Fruit fly (Drosophila melanogaster) whole organism, prepupa: Measurements from ENCODE around the gene CG13796.
"Not testable (repeated sequence)": the region's sequence is repeated elsewhere in the genome, so short reads cannot be mapped to it uniquely, and the experiment has no call there.

Experiments used
- Blimp-1 ChIP-seq: fragments of 200-800 bp; sonication (Bioruptor generic); optimal IDR thresholded peaks from 3 replicates; lab custom pipeline; 2017; ENCODE audit warnings: missing biosample characterization, missing genetic modification characterization, mild to moderate bottlenecking, moderate library complexity, missing genetic modification reagents
- CG10631 ChIP-seq: fragments of 200-800 bp; sonication (Bioruptor generic); optimal IDR thresholded peaks from 2 replicates; lab custom pipeline; 2016; ENCODE audit warnings: missing biosample characterization, missing genetic modification characterization
- CG10669 ChIP-seq: fragments of 200-800 bp; sonication (Bioruptor generic); optimal IDR thresholded peaks from 3 replicates; lab custom pipeline; 2018; ENCODE audit warnings: missing biosample characterization, mild to moderate bottlenecking, missing genetic modification characterization, moderate library complexity
- CG11294 ChIP-seq: fragments of 200-800 bp; sonication (Bioruptor generic); IDR thresholded peaks from 2 replicates; pipeline ENCODE4 v1.3.6; 2022; ENCODE audit warnings: missing biosample characterization, missing genetic modification characterization
- CG15336 ChIP-seq: fragments of 200-800 bp; sonication (Bioruptor generic); IDR thresholded peaks from 2 replicates; pipeline ENCODE4 v1.3.6; 2022; ENCODE audit warnings: missing biosample characterization, missing genetic modification characterization
- CG1621 ChIP-seq: fragments of 200-800 bp; sonication (Bioruptor generic); optimal IDR thresholded peaks from 3 replicates; lab custom pipeline; 2018; ENCODE audit warnings: missing biosample characterization, mild to moderate bottlenecking, missing genetic modification characterization
- CG31627 ChIP-seq: fragments of 200-800 bp; sonication (Bioruptor generic); optimal IDR thresholded peaks from 3 replicates; lab custom pipeline; 2016; ENCODE audit warnings: missing biosample characterization, missing genetic modification characterization
- CG32006 ChIP-seq: fragments of 200-800 bp; sonication (Bioruptor generic); optimal IDR thresholded peaks from 3 replicates; lab custom pipeline; 2017; ENCODE audit warnings: missing biosample characterization, mild to moderate bottlenecking, missing genetic modification characterization
- CG34406 ChIP-seq: fragments of 200-800 bp; sonication (Bioruptor generic); optimal IDR thresholded peaks from 3 replicates; lab custom pipeline; 2016; ENCODE audit warnings: missing biosample characterization, missing genetic modification characterization
- CG3919 ChIP-seq: fragments of 200-800 bp; sonication (Bioruptor generic); optimal IDR thresholded peaks from 3 replicates; lab custom pipeline; 2016; ENCODE audit warnings: missing biosample characterization, missing genetic modification characterization
- CG4318 ChIP-seq: fragments of 200-800 bp; sonication (Bioruptor generic); optimal IDR thresholded peaks from 3 replicates; lab custom pipeline; 2017; ENCODE audit warnings: missing biosample characterization, mild to moderate bottlenecking, missing genetic modification characterization
- CG6792 ChIP-seq: fragments of 200-800 bp; sonication (Bioruptor generic); optimal IDR thresholded peaks from 3 replicates; lab custom pipeline; 2016; ENCODE audit warnings: missing biosample characterization, missing genetic modification characterization
- CG7368 ChIP-seq: fragments of 200-800 bp; sonication (Bioruptor generic); optimal IDR thresholded peaks from 3 replicates; lab custom pipeline; 2016; ENCODE audit warnings: missing biosample characterization, missing genetic modification characterization
- CG8119 ChIP-seq: fragments of 200-800 bp; sonication (Bioruptor generic); IDR thresholded peaks from 3 replicates; pipeline ENCODE4 v1.3.6; 2022; ENCODE audit warnings: missing biosample characterization, missing genetic modification characterization
- CG8632 ChIP-seq: fragments of 200-800 bp; sonication (Bioruptor generic); optimal IDR thresholded peaks from 3 replicates; lab custom pipeline; 2016; ENCODE audit warnings: missing biosample characterization, missing genetic modification characterization
- CG9139 ChIP-seq: fragments of 200-800 bp; sonication (Bioruptor generic); optimal IDR thresholded peaks from 3 replicates; lab custom pipeline; 2017; ENCODE audit warnings: missing biosample characterization, mild to moderate bottlenecking, missing genetic modification characterization
- Eip75B ChIP-seq: fragments of 200-800 bp; sonication (Bioruptor generic); optimal IDR thresholded peaks from 3 replicates; lab custom pipeline; 2016; ENCODE audit warnings: missing biosample characterization, missing genetic modification characterization
- Eip78C ChIP-seq: fragments of 200-800 bp; sonication (Bioruptor generic); peaks from one replicate; lab custom pipeline; 2016; ENCODE audit warnings: missing biosample characterization, missing genetic modification characterization
- Hr39 ChIP-seq: fragments of 200-800 bp; sonication (Bioruptor generic); optimal IDR thresholded peaks from 2 replicates; lab custom pipeline; 2016; ENCODE audit warnings: missing biosample characterization, missing genetic modification characterization
- Hr4 ChIP-seq: fragments of 200-800 bp; sonication (Bioruptor generic); optimal IDR thresholded peaks from 3 replicates; lab custom pipeline; 2016; ENCODE audit warnings: missing biosample characterization, missing genetic modification characterization
- Lpt ChIP-seq: fragments of 200-800 bp; sonication (Bioruptor generic); optimal IDR thresholded peaks from 3 replicates; lab custom pipeline; 2016; ENCODE audit warnings: missing biosample characterization, missing genetic modification characterization
- OdsH ChIP-seq: fragments of 200-800 bp; sonication (Bioruptor generic); optimal IDR thresholded peaks from 3 replicates; lab custom pipeline; 2016; ENCODE audit warnings: missing biosample characterization, missing genetic modification characterization
- Smox ChIP-seq: fragments of 200-800 bp; sonication (Bioruptor generic); optimal IDR thresholded peaks from 3 replicates; lab custom pipeline; 2016; ENCODE audit warnings: missing biosample characterization, missing genetic modification characterization
- Sox102F ChIP-seq: fragments of 200-800 bp; sonication (Bioruptor generic); optimal IDR thresholded peaks from 2 replicates; lab custom pipeline; 2016; ENCODE audit warnings: missing biosample characterization, mild to moderate bottlenecking, missing genetic modification characterization
- Sox15 ChIP-seq: fragments of 200-800 bp; sonication (Bioruptor generic); optimal IDR thresholded peaks from 3 replicates; lab custom pipeline; 2016; ENCODE audit warnings: missing biosample characterization, missing genetic modification characterization
- cyc ChIP-seq: fragments of 200-800 bp; sonication (Bioruptor generic); optimal IDR thresholded peaks from 3 replicates; lab custom pipeline; 2016; ENCODE audit warnings: missing biosample characterization, missing genetic modification characterization
- dac ChIP-seq: fragments of 200-800 bp; sonication (Bioruptor generic); optimal IDR thresholded peaks from 2 replicates; lab custom pipeline; 2017; ENCODE audit warnings: missing biosample characterization, mild to moderate bottlenecking, missing genetic modification characterization
- eg ChIP-seq: fragments of 200-800 bp; sonication (Bioruptor generic); IDR thresholded peaks from 3 replicates; pipeline ENCODE4 v1.3.6; 2022; ENCODE audit warnings: missing biosample characterization, missing genetic modification characterization
- esn ChIP-seq: fragments of 200-800 bp; sonication (Bioruptor generic); optimal IDR thresholded peaks from 2 replicates; lab custom pipeline; 2016; ENCODE audit warnings: missing biosample characterization, mild to moderate bottlenecking, missing genetic modification characterization, moderate library complexity
- fd59A ChIP-seq: fragments of 200-800 bp; sonication (Bioruptor generic); optimal IDR thresholded peaks from 2 replicates; lab custom pipeline; 2017; ENCODE audit warnings: missing biosample characterization, mild to moderate bottlenecking, missing genetic modification characterization, missing genetic modification reagents
- fkh ChIP-seq: fragments of 200-800 bp; sonication (Bioruptor generic); optimal IDR thresholded peaks from 3 replicates; lab custom pipeline; 2017; ENCODE audit warnings: missing biosample characterization, mild to moderate bottlenecking, missing genetic modification characterization, moderate library complexity
- lz ChIP-seq: fragments of 200-800 bp; sonication (Bioruptor generic); optimal IDR thresholded peaks from 3 replicates; lab custom pipeline; 2016; ENCODE audit warnings: missing biosample characterization, missing genetic modification characterization
- net ChIP-seq: fragments of 200-800 bp; sonication (Bioruptor generic); optimal IDR thresholded peaks from 3 replicates; lab custom pipeline; 2016; ENCODE audit warnings: missing biosample characterization, missing genetic modification characterization
- pdm3 ChIP-seq: fragments of 200-800 bp; sonication (Bioruptor generic); optimal IDR thresholded peaks from 3 replicates; lab custom pipeline; 2016; ENCODE audit warnings: missing biosample characterization, missing genetic modification characterization
- ss ChIP-seq, 2 experiments: fragments of 200-800 bp; sonication (Bioruptor generic); optimal IDR thresholded peaks; 2 replicates in 1 of 2; 3 replicates in 1 of 2; lab custom pipeline; 2017 to 2018; ENCODE audit warnings: mild to moderate bottlenecking in 2 of 2, missing biosample characterization in 2 of 2, missing genetic modification characterization in 2 of 2, moderate library complexity in 1 of 2
- svp ChIP-seq: fragments of 200-800 bp; sonication (Bioruptor generic); peaks from one replicate; lab custom pipeline; 2016; ENCODE audit warnings: missing biosample characterization, missing genetic modification characterization

The CG13796 gene

DNA sequence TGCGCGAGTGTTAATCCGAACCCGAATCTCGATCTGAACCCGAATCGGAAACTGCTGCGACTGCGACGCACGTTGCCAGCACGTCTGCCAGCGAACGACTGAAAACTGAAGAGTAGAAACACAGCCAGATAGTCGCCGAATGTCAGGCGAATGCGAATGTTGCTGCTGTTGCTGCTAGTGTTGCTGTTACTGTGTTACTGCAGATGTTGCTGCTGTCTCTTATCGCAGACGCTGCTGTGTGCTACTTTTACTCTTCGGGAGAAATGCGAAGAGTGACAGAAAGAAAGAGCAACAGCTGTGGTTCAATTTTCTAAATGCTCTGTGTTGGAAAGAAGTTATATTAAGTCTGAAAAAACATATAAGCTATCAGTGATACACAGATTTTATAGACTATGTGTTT, 6.2 kb upstream of the CG13796 start, which contains the start of gene CG31904:
TSS of gene CG31904 (minus strand) at position 101 of the 400 bp plus-strand sequence.
- TF ChIP-seq Lpt (GFP tag; lab: Kevin White, UChicago); Blimp-1; CG15336 (GFP tag; lab: Robert Waterston, UW): not testable (repeated sequence)

DNA sequence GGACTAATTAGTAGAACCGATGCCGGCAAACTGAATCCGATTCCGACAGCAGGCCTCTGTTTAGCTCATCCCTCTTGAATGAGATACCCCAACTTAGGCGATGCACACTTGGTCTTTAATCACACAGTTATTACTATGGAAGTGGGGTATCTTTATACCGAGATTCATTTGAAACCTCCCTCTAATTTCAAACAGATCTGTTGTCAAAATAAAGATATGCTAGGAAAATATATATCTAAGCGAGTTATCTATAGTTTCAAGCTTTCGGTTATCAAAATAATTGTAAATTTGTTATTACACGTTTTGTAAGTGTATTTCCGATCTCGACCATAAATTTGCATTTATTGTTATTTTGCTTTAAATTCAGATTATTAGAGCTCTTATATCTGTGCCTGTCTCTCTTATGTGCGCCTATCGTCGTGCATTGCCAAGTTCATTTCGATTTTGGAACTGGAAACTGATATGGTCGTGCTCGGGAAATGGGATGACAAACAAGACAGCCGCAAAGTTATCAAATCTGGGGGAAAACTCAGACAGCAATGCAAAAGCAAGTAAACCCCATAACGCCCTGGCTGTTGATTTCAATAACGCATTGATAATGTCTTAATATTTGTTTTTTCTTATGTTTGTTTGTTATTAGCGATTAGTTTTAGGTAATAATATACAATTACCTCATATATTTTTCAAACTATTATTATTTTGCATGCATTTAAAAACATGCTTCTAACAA, 6.0 kb downstream of the CG13796 start, which contains the start of gene CG13795:
TSS of gene CG13795 (minus strand) at position 31 of the 730 bp plus-strand sequence.
- TF ChIP-seq lz (GFP tag; lab: Kevin White, UChicago) = peak; percentile 11
- TF ChIP-seq CG4318 (GFP tag; lab: Kevin White, UChicago) = no peak
- peak; percentile 37 for TF ChIP-seq Hr39
- no peak for TF ChIP-seq CG8632 (GFP tag; lab: Kevin White, UChicago)
- no peak for TF ChIP-seq Hr4 (GFP tag; lab: Kevin White, UChicago)
- no peak for TF ChIP-seq esn (GFP tag; lab: Kevin White, UChicago)
- peak; percentile 8 for TF ChIP-seq CG32006
- TF ChIP-seq OdsH = peak; percentile 20
- peak; percentile 24 for TF ChIP-seq CG10669 (GFP tag; lab: Kevin White, UChicago)
- peak; percentile 70 for TF ChIP-seq svp

DNA sequence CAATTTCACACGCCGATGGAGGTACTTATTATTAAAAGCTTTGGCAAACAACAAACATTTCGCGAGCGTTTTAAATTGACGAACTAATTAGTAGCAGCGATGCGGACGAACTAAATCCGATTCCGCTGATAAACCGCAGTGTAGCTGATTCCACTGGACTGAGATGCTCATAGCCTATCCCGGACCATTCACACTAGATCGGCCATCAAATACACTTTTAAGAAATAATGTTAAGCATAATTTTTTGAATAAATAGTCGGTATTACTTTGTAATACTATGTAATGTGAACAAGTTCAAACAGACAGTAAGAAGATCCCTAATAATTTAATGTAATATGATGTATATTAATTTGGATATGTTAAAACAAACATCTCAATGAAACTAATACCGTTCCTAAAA, 9.7 kb downstream of the CG13796 start, which contains the start of gene CG13794:
TSS of gene CG13794 (minus strand) at position 101 of the 400 bp plus-strand sequence.
- no peak for TF ChIP-seq Hr4 (GFP tag; lab: Kevin White, UChicago)
- TF ChIP-seq eg (GFP tag; lab: Robert Waterston, UW) = no peak
- no peak for TF ChIP-seq CG7368
- no peak for TF ChIP-seq CG8119 (GFP tag; lab: Robert Waterston, UW)
- TF ChIP-seq ss (GFP tag; optimal IDR thresholded peaks at IDR 0.05; lab: Kevin White, UChicago) = no peak
- TF ChIP-seq Lpt (GFP tag; lab: Kevin White, UChicago) = no peak
- no peak for TF ChIP-seq CG11294 (GFP tag; lab: Robert Waterston, UW)
- no peak for TF ChIP-seq fkh (GFP tag; lab: Kevin White, UChicago)
- no peak for TF ChIP-seq net (GFP tag; lab: Kevin White, UChicago)
- no peak for TF ChIP-seq Sox102F (GFP tag; lab: Kevin White, UChicago)
- no peak for TF ChIP-seq Eip78C
- TF ChIP-seq, all 60 proteins: peak for 0

DNA sequence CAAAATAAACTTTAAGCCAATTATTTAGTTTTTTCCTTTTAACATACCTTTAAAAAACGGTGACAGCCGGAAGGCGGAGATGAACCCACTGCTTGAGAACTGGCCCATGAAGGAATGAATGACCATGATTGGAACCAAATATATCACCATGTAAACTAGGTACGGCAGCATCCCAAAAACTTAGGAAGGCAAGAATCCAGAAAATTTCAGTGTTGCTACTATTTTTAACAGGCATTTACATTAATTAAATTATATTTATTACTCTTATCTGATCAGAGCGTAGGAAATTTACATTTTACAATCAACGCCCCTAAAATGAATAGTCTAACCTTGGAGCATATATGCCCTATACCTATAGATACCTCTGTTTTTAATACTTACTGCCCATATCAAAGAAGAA, 10.4 kb downstream of the CG13796 start:
- no peak for TF ChIP-seq CG1621 (tag; lab: Kevin White, UChicago)
- no peak for TF ChIP-seq Sox15
- TF ChIP-seq CG11294 (GFP tag; lab: Robert Waterston, UW) = no peak
- TF ChIP-seq OdsH = no peak
- TF ChIP-seq CG9139 = no peak

DNA sequence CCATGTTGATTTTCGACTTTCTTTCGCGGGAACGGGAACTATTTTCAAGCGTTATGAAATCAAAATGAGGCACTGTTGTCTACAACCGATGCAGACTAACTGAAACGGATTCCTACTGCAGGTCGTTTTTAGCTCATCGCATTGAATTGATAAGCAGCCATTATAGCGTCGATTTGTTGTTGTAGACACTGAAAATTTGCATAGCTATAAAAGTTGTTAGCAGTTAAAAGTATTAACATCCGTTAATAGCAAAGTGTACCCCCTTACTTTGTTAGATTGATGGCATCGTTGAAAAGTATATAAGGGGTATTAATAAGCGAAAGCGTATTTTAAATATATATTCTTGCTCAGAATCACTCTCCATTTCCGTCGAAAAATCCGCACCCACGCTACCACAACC, 13.1 kb downstream of the CG13796 start, which contains the start of gene CG13793:
TSS of gene CG13793 (minus strand) at position 101 of the 400 bp plus-strand sequence.
- TF ChIP-seq Eip75B (GFP tag; lab: Kevin White, UChicago) (no peak), CG3919 (GFP tag; lab: Kevin White, UChicago) (no peak), Smox (no peak), CG10669 (GFP tag; lab: Kevin White, UChicago) (no peak), CG1621 (tag; lab: Kevin White, UChicago) (no peak), ss (GFP tag; optimal IDR thresholded peaks at IDR 0.05; lab: Kevin White, UChicago) (no peak), Hr39 (no peak), CG9139 (no peak), CG6792 (GFP tag; lab: Kevin White, UChicago) (no peak), fd59A (GFP tag; lab: Kevin White, UChicago) (no peak)
- TF ChIP-seq, all 60 proteins: peak for 0

DNA sequence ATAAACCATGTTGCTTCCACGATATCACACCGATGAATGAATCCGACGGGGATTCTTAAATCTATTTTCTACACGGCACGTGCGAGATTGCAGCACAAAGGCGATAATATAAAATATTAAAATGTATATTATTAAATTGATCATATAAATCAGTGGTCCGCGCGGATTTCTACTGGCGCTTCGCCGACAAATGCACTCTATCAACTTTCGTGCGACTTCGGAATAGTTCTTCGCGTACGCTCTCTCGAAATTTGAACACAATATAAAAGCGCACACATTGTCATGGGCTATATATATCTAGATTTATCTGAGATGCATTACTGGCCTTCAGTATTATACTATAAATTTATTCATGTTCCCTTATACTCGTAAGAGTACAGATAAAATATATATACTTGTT, 15.9 kb downstream of the CG13796 start, which contains the start of gene CG33296:
TSS of gene CG33296 (minus strand) at position 101 of the 400 bp plus-strand sequence.
- no peak for TF ChIP-seq Sox102F (GFP tag; lab: Kevin White, UChicago)
- no peak for TF ChIP-seq eg (GFP tag; lab: Robert Waterston, UW)
- TF ChIP-seq dac (GFP tag; lab: Kevin White, UChicago) = no peak
- TF ChIP-seq cyc (GFP tag; lab: Kevin White, UChicago) = no peak
- TF ChIP-seq CG9139 = no peak
- no peak for TF ChIP-seq CG10631 (GFP tag; lab: Kevin White, UChicago)
- TF ChIP-seq CG34406 (GFP tag; lab: Kevin White, UChicago) = no peak
- no peak for TF ChIP-seq esn (GFP tag; lab: Kevin White, UChicago)
- no peak for TF ChIP-seq CG3919 (GFP tag; lab: Kevin White, UChicago)
- no peak for TF ChIP-seq Lpt (GFP tag; lab: Kevin White, UChicago)
- TF ChIP-seq Hr39 = no peak
- no peak for TF ChIP-seq CG7368
- no peak for TF ChIP-seq CG31627 (GFP tag; lab: Kevin White, UChicago)
- TF ChIP-seq pdm3 (GFP tag; lab: Kevin White, UChicago) = no peak
- TF ChIP-seq CG8119 (GFP tag; lab: Robert Waterston, UW) = no peak
